Fruit fly (Drosophila melanogaster) whole organism, prepupa: ENCODE data around the gene Prosalpha6.

Experiments used
- CG15336 ChIP-seq: fragments of 200-800 bp; sonication (Bioruptor generic); IDR thresholded peaks from 2 replicates; pipeline ENCODE4 v1.3.6; 2022; ENCODE audit warnings: missing biosample characterization, missing genetic modification characterization
- CG4318 ChIP-seq: fragments of 200-800 bp; sonication (Bioruptor generic); optimal IDR thresholded peaks from 3 replicates; lab custom pipeline; 2017; ENCODE audit warnings: missing biosample characterization, mild to moderate bottlenecking, missing genetic modification characterization
- lz ChIP-seq: fragments of 200-800 bp; sonication (Bioruptor generic); optimal IDR thresholded peaks from 3 replicates; lab custom pipeline; 2016; ENCODE audit warnings: missing biosample characterization, missing genetic modification characterization
- ss ChIP-seq, 2 experiments: fragments of 200-800 bp; sonication (Bioruptor generic); optimal IDR thresholded peaks; 2 replicates in 1 of 2; 3 replicates in 1 of 2; lab custom pipeline; 2017 to 2018; ENCODE audit warnings: mild to moderate bottlenecking in 2 of 2, missing biosample characterization in 2 of 2, missing genetic modification characterization in 2 of 2, moderate library complexity in 1 of 2
- svp ChIP-seq: fragments of 200-800 bp; sonication (Bioruptor generic); peaks from one replicate; lab custom pipeline; 2016; ENCODE audit warnings: missing biosample characterization, missing genetic modification characterization

Prosalpha6 gene

DNA sequence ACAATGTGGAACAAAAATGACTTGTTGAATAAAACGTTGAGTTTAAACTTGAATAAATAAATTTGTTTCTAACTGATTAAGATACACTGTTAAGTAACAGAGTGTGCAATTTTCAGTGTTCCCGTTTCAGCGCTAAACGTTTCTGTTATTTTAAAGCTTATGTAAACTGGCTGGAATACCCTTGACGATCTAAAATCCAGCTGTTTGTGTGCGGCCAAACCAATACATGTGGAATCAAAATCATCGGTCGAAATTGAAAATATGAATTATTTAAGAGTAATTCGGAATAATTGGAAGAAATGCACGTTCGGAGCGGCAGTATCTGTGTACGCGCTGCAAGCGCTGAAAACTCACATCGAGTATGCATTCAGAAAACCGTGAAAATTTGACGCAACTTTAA lies 48.7 kb downstream of the Prosalpha6 start, which contains the start of gene Mulk:
Mulk (plus strand) TSS at position 198 of the 400 bp plus-strand sequence.
- TF ChIP-seq CG4318 (GFP tag; lab: Kevin White, UChicago) (no peak), svp (GFP tag; lab: Kevin White, UChicago) (no peak), CG15336 (GFP tag; lab: Robert Waterston, UW) (no peak), ss (GFP tag; optimal IDR thresholded peaks at IDR 0.05; lab: Kevin White, UChicago) (no peak), lz (GFP tag; lab: Kevin White, UChicago) (no peak)
